Worm (Caenorhabditis elegans): ENCODE results near the gene F26G1.9.

F26G1.9 gene

DNA sequence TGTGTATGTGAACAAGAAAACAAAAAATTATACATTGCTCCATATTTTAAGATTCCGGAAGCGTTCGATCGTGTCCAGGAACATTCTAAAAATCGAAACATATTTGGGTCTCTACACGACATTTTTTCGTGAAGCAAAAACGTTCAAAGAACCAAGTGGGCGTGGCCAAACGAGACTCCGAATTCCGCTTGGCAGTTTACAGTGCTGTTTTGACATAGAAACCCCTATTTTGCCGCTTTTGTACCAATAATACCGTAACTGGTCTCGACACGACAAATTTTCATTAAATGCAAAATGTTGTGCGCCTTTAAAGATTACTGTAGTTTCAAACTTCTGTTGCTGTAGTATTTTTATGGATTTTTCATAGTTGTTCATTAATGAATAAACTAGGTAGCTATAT lies 18.1 kb downstream of the F26G1.9 start:
- TF ChIP-seq lin-14 (GFP tag; optimal IDR thresholded peaks at IDR 0.05) (no peak), nhr-76 (tag; optimal IDR thresholded peaks at IDR 0.05) (no peak), dpl-1 (GFP tag; optimal IDR thresholded peaks at IDR 0.05) (no peak), mdl-1 (tag; optimal IDR thresholded peaks at IDR 0.05) (no peak), lin-35 (GFP tag; optimal IDR thresholded peaks at IDR 0.05) (no peak), hpl-2 (GFP tag; optimal IDR thresholded peaks at IDR 0.05) (no peak), nhr-237 (tag; optimal IDR thresholded peaks at IDR 0.05) (no peak), fos-1 (tag; optimal IDR thresholded peaks at IDR 0.05) (no peak), ces-1 (GFP tag; optimal IDR thresholded peaks at IDR 0.05) (no peak), nhr-19 (GFP tag; conservative IDR thresholded peaks at IDR 0.05) (no peak), nhr-90 (tag; optimal IDR thresholded peaks at IDR 0.05; ENCODE audit: poor library complexity) (no peak), ceh-88 (GFP tag; IDR thresholded peaks at IDR 0.05) (no peak), ceh-82 (tag; optimal IDR thresholded peaks at IDR 0.05) (no peak), irx-1 (tag; optimal IDR thresholded peaks at IDR 0.05) (no peak), elt-2 (tag; optimal IDR thresholded peaks at IDR 0.05) (no peak), skn-1 (tag; optimal IDR thresholded peaks at IDR 0.05) (no peak)

DNA sequence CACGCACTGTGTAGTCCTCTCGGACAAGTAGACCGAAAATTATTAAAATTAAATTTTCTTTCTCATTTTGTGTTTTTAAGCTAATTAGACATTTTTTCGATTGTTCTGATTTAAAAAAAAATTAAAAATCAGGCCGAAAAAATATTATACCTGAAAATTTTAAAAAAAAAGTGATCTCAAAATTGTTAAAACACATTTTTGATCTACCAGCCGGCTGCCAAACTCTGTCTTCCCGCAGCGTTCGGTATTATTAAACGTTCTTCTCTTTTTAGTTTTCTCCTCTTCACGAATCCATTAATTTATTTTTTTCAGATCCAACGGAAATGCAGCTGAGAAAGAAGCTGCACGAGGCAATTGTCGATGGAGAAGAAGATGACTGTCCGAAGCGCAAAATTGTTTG lies 20.7 kb downstream of the F26G1.9 start, which contains the start of gene C27D9.1:
TSS of gene C27D9.1 (plus strand) at position 281 of the 400 bp plus-strand sequence.
- TF ChIP-seq sox-4 (tag; optimal IDR thresholded peaks at IDR 0.05) (no peak), skn-1 (tag; optimal IDR thresholded peaks at IDR 0.05) (no peak), xbp-1 (tag; optimal IDR thresholded peaks at IDR 0.05) (no peak), tbx-2 (tag; optimal IDR thresholded peaks at IDR 0.05) (no peak), vab-15 (tag; optimal IDR thresholded peaks at IDR 0.05) (no peak), ceh-90 (tag; optimal IDR thresholded peaks at IDR 0.05) (no peak), fos-1 (tag; optimal IDR thresholded peaks at IDR 0.05) (no peak), C34B4.2 (tag; optimal IDR thresholded peaks at IDR 0.05) (no peak), fkh-10 (GFP tag; optimal IDR thresholded peaks at IDR 0.05) (no peak), fkh-8 (tag; optimal IDR thresholded peaks at IDR 0.05) (no peak), egl-27 (tag; optimal IDR thresholded peaks at IDR 0.05) (no peak)

DNA sequence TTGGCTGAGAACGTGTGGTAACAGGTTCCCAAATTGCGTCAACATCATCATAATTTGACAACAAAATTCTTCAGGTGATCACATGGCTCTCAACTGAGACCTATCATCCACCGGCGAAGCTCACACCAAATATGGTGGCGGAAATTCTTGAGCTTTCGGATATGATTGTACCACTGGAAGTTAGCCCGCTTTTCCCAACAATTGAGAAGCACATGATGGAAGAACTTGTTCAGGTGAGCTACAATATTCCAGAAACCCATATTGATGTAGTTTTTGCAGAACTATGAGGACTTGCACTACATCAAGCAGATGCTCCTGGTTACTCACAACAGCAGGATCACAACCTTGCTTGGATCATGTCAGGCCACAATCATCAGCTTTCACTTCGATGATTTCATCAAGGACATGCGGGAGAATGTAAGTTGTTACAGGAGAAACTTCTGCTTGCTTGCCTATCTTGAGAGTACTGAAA lies 21.5 kb downstream of the F26G1.9 start, which contains the start of gene F41C3.1:
TSS of gene F41C3.1 (plus strand) at position 51 of the 472 bp plus-strand sequence.
- no peak for TF ChIP-seq ceh-88 (GFP tag; IDR thresholded peaks at IDR 0.05)
- TF ChIP-seq nhr-85 (tag), result peak; percentile 8

DNA sequence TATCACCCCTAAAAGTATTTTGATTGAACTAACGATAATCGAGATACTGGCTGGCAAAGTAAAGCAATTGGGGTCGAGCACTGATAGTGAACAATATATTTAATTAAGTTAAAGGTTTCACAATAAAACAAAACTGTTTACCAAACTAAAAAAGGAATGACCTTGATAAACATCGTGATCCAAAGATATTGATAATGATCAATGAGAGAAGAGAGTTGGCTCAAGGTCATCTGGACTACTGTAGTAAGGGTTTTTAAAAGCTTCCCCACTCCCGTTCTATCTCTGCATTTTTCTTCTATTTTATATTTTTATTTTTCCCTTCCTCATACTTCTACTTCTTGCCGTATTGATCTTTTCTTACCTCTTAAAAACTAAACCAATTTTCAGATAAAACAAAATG lies 24.2 kb downstream of the F26G1.9 start, which contains the start of gene F41C3.2:
TSS of gene F41C3.2 (plus strand) at position 388 of the 400 bp plus-strand sequence.
- TF ChIP-seq lin-14 (GFP tag; optimal IDR thresholded peaks at IDR 0.05) (peak; percentile 17), snu-23 (GFP tag; optimal IDR thresholded peaks at IDR 0.05) (peak; percentile 6), elt-3 (tag; optimal IDR thresholded peaks at IDR 0.05) (peak in 3 of 6 experiments; percentile 18 to 83 (median 35)), nhr-90 (tag; optimal IDR thresholded peaks at IDR 0.05; ENCODE audit: poor library complexity) (peak; percentile 56), fkh-10 (GFP tag; optimal IDR thresholded peaks at IDR 0.05) (no peak), fkh-8 (tag; optimal IDR thresholded peaks at IDR 0.05) (no peak), efl-3 (GFP tag; optimal IDR thresholded peaks at IDR 0.05) (no peak), elt-2 (tag; optimal IDR thresholded peaks at IDR 0.05) (no peak), pax-3 (tag; optimal IDR thresholded peaks at IDR 0.05) (no peak), ceh-82 (tag; optimal IDR thresholded peaks at IDR 0.05) (no peak), nhr-47 (tag; optimal IDR thresholded peaks at IDR 0.05) (peak; percentile 26), dsc-1 (tag; optimal IDR thresholded peaks at IDR 0.05) (no peak), ceh-90 (tag; optimal IDR thresholded peaks at IDR 0.05) (no peak), jun-1 (tag; optimal IDR thresholded peaks at IDR 0.05) (no peak), lsy-2 (tag; optimal IDR thresholded peaks at IDR 0.05) (peak in 1 of 2 experiments; percentile 58), nhr-20 (tag; optimal IDR thresholded peaks at IDR 0.05) (peak; percentile 18), nhr-85 (tag) (peak; percentile 83), nhr-84 (tag; optimal IDR thresholded peaks at IDR 0.05) (no peak), nhr-71 (tag; optimal IDR thresholded peaks at IDR 0.05) (peak; percentile 22), nhr-77 (tag; optimal IDR thresholded peaks at IDR 0.05) (no peak), unc-86 (tag; optimal IDR thresholded peaks at IDR 0.05) (no peak)
